Worm (Caenorhabditis elegans) whole organism, L3 larva: ENCODE results near the gene C43F9.11.

Experiments
- R02D3.7 ChIP-seq: fragments of 150-350 bp; optimal IDR thresholded peaks from 2 replicates; lab custom pipeline; 2014; ENCODE audit warnings: missing biosample characterization, missing genetic modification characterization
- aly-2 ChIP-seq: fragments of 150-350 bp; optimal IDR thresholded peaks from 2 replicates; lab custom pipeline; 2014; ENCODE audit warnings: missing biosample characterization, missing genetic modification characterization
- ceh-9 ChIP-seq: sonication (generic microtip); optimal IDR thresholded peaks from 2 replicates; lab custom pipeline; 2018; ENCODE audit warnings: missing biosample characterization, missing genetic modification characterization
- egl-27 ChIP-seq: sonication (generic microtip); optimal IDR thresholded peaks from 4 replicates; lab custom pipeline; 2017; ENCODE audit warnings: missing biosample characterization, missing genetic modification reagents, missing genetic modification characterization
- fkh-10 ChIP-seq: sonication (generic microtip); optimal IDR thresholded peaks from 2 replicates; lab custom pipeline; 2017; ENCODE audit warnings: missing biosample characterization, missing genetic modification reagents, missing genetic modification characterization
- jun-1 ChIP-seq: fragments of 150-350 bp; optimal IDR thresholded peaks from 2 replicates; lab custom pipeline; 2014; ENCODE audit warnings: missing biosample characterization, missing genetic modification reagents, missing genetic modification characterization
- mdl-1 ChIP-seq: fragments of 150-350 bp; optimal IDR thresholded peaks from 2 replicates; lab custom pipeline; 2014; ENCODE audit warnings: missing biosample characterization, missing genetic modification characterization
- nhr-11 ChIP-seq: fragments of 150-350 bp; optimal IDR thresholded peaks from 2 replicates; lab custom pipeline; 2014; ENCODE audit warnings: missing biosample characterization, missing genetic modification characterization
- nhr-237 ChIP-seq: fragments of 150-350 bp; optimal IDR thresholded peaks from 2 replicates; lab custom pipeline; 2014; ENCODE audit warnings: missing biosample characterization, missing genetic modification characterization
- nhr-25 ChIP-seq: sonication (generic microtip); optimal IDR thresholded peaks from 2 replicates; lab custom pipeline; 2017; ENCODE audit warnings: missing biosample characterization, missing genetic modification characterization
- nhr-43 ChIP-seq: sonication (generic microtip); optimal IDR thresholded peaks from 2 replicates; lab custom pipeline; 2016; ENCODE audit warnings: mild to moderate bottlenecking, missing genetic modification characterization, missing compliant biosample characterization; ENCODE audit not compliant: poor library complexity, severe bottlenecking
- snpc-4 ChIP-seq: fragments of 150-350 bp; optimal IDR thresholded peaks from 2 replicates; lab custom pipeline; 2014; ENCODE audit warnings: missing biosample characterization, missing genetic modification characterization
- unc-62 ChIP-seq: fragments of 150-350 bp; sonication (generic microtip); optimal IDR thresholded peaks from 4 replicates; lab custom pipeline; 2014; ENCODE audit warnings: missing biosample characterization, missing genetic modification reagents, missing genetic modification characterization
- zag-1 ChIP-seq: fragments of 150-350 bp; optimal IDR thresholded peaks from 2 replicates; lab custom pipeline; 2014; ENCODE audit warnings: missing biosample characterization, missing genetic modification characterization

- TF ChIP-seq zag-1 (tag; lab: Kevin White, UChicago) (no peak), aly-2 (tag; lab: Kevin White, UChicago) (no peak), snpc-4 (tag; lab: Kevin White, UChicago) (no peak), nhr-11 (tag; lab: Kevin White, UChicago) (no peak), nhr-237 (tag; lab: Kevin White, UChicago) (no peak), ceh-9 (tag; lab: Kevin White, UChicago) (no peak), unc-62 (GFP tag; lab: Kevin White, UChicago) (no peak), fkh-10 (GFP tag; lab: Kevin White, UChicago) (no peak), nhr-25 (tag; lab: Kevin White, UChicago) (no peak), nhr-43 (tag; lab: Kevin White, UChicago) (no peak), egl-27 (no peak), mdl-1 (no peak), jun-1 (tag; lab: Kevin White, UChicago) (no peak), R02D3.7 (tag; lab: Kevin White, UChicago) (no peak)
Observed at ce11 chrIV:10564613-10565012, 32.0 kb upstream of the C43F9.11 start.
